Worm (Caenorhabditis elegans) whole organism, midembryonic: Measurements from ENCODE around the gene nspg-1.

Experiments
- T22C8.4 ChIP-seq: fragments of 200-800 bp; sonication (Bioruptor generic); IDR thresholded peaks from 2 replicates; pipeline ENCODE4 v1.3.6; 2022; ENCODE audit warnings: missing genetic modification characterization, missing compliant biosample characterization
- cog-1 ChIP-seq: sonication (generic microtip); optimal IDR thresholded peaks from 2 replicates; lab custom pipeline; 2016; ENCODE audit warnings: missing genetic modification characterization, missing compliant biosample characterization
- flt-1 ChIP-seq: fragments of 200-800 bp; sonication (Bioruptor generic); IDR thresholded peaks from 2 replicates; pipeline ENCODE4 v1.3.6; 2022; ENCODE audit warnings: missing genetic modification characterization, missing compliant biosample characterization
- klf-2 ChIP-seq: fragments of 200-800 bp; sonication (Bioruptor generic); conservative IDR thresholded peaks from 2 replicates; pipeline ENCODE4 v1.3.6; 2022; ENCODE audit warnings: missing genetic modification reagents, missing genetic modification characterization, missing compliant biosample characterization
- med-1 ChIP-seq: sonication (generic microtip); optimal IDR thresholded peaks from 2 replicates; lab custom pipeline; 2017; ENCODE audit warnings: missing genetic modification characterization, mild to moderate bottlenecking, missing compliant biosample characterization, antibody characterized with exemption, missing genetic modification reagents; ENCODE audit not compliant: insufficient read depth
- ref-1 ChIP-seq: fragments of 200-800 bp; sonication (Bioruptor generic); conservative IDR thresholded peaks from 2 replicates; pipeline ENCODE4 v1.3.6; 2022; ENCODE audit warnings: missing genetic modification reagents, missing genetic modification characterization, missing compliant biosample characterization
- tab-1 ChIP-seq: fragments of 200-800 bp; sonication (Bioruptor generic); IDR thresholded peaks from 2 replicates; pipeline ENCODE4 v1.3.6; 2022; ENCODE audit warnings: missing genetic modification characterization, missing compliant biosample characterization
- ztf-29 ChIP-seq: fragments of 200-800 bp; sonication (Bioruptor generic); IDR thresholded peaks from 2 replicates; pipeline ENCODE4 v1.3.6; 2022; ENCODE audit warnings: missing genetic modification reagents, missing genetic modification characterization, missing compliant biosample characterization

- TF ChIP-seq ztf-29 (GFP tag; lab: Robert Waterston, UW): no peak
- TF ChIP-seq klf-2 (GFP tag; lab: Robert Waterston, UW): no peak
- no peak for TF ChIP-seq flt-1 (GFP tag; lab: Robert Waterston, UW)
- TF ChIP-seq T22C8.4 (GFP tag; lab: Robert Waterston, UW): no peak
- TF ChIP-seq cog-1 (tag; lab: Kevin White, UChicago): no peak
- TF ChIP-seq ref-1 (GFP tag; lab: Robert Waterston, UW): no peak
- TF ChIP-seq tab-1: no peak
- TF ChIP-seq med-1 (GFP tag; lab: Kevin White, UChicago): no peak
Observed at ce11 chrV:12897338-12897737, 29.4 kb upstream of the nspg-1 start.
